Fruit fly (Drosophila melanogaster) whole organism, pupa: ENCODE data around the gene CG3592.

Experiments
- CG12605 ChIP-seq: fragments of 200-800 bp; sonication (Bioruptor generic); IDR thresholded peaks from 2 replicates; pipeline ENCODE4 v1.3.6; 2022; ENCODE audit warnings: missing biosample characterization, missing genetic modification characterization
- CG13204 ChIP-seq: fragments of 200-800 bp; sonication (Bioruptor generic); optimal IDR thresholded peaks from 2 replicates; lab custom pipeline; 2018; ENCODE audit warnings: missing biosample characterization, mild to moderate bottlenecking, missing genetic modification characterization, moderate library complexity
- CG14655 ChIP-seq: fragments of 200-800 bp; sonication (Bioruptor generic); optimal IDR thresholded peaks from 3 replicates; lab custom pipeline; 2017; ENCODE audit warnings: mild to moderate bottlenecking, missing biosample characterization, missing genetic modification reagents, missing genetic modification characterization
- CG17806 ChIP-seq: fragments of 200-800 bp; sonication (Bioruptor generic); optimal IDR thresholded peaks from 2 replicates; lab custom pipeline; 2018; ENCODE audit warnings: missing biosample characterization, mild to moderate bottlenecking, missing genetic modification characterization, moderate library complexity
- CG32121 ChIP-seq: fragments of 200-800 bp; sonication (Bioruptor generic); IDR thresholded peaks from 2 replicates; pipeline ENCODE4 v1.3.6; 2022; ENCODE audit warnings: missing biosample characterization, missing genetic modification characterization
- CG8159 ChIP-seq: fragments of 200-800 bp; sonication (Bioruptor generic); optimal IDR thresholded peaks from 3 replicates; lab custom pipeline; 2018; ENCODE audit warnings: missing biosample characterization, mild to moderate bottlenecking, missing genetic modification characterization, moderate library complexity
- CG8301 ChIP-seq: fragments of 200-800 bp; sonication (Bioruptor generic); optimal IDR thresholded peaks from 2 replicates; lab custom pipeline; 2018; ENCODE audit warnings: missing biosample characterization, mild to moderate bottlenecking, missing genetic modification characterization
- Ets98B ChIP-seq: fragments of 200-800 bp; sonication (Bioruptor generic); IDR thresholded peaks from 2 replicates; pipeline ENCODE4 v1.3.6; 2022; ENCODE audit warnings: missing biosample characterization, missing genetic modification characterization
- Pif1A ChIP-seq: fragments of 200-800 bp; sonication (Bioruptor generic); optimal IDR thresholded peaks from 3 replicates; lab custom pipeline; 2016; ENCODE audit warnings: missing biosample characterization, missing genetic modification characterization
- Pif1B ChIP-seq: fragments of 200-800 bp; sonication (Bioruptor generic); optimal IDR thresholded peaks from 3 replicates; lab custom pipeline; 2016; ENCODE audit warnings: missing biosample characterization, missing genetic modification characterization
- fd96Ca ChIP-seq: fragments of 200-800 bp; sonication (Bioruptor generic); IDR thresholded peaks from 3 replicates; pipeline ENCODE4 v1.3.6; 2022; ENCODE audit warnings: missing biosample characterization, missing genetic modification characterization

DNA sequence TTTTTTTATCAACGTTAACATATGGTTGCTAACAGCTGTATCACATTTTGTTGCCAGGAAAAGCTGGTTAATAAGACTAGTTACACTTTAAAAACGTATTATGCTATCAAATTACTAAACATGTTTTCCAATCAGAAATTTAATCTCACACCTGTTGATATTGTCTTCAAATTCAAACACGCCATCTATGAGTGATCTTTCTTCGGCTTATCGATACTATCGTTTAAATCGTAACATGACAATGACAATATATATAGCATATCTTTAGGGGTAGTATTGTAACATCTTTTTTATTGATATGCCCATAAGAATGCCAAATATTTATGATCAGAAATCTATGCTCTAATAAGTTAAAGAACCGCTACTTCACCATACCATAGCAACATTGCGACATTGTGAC lies 14.2 kb downstream of the CG3592 start:
- no peak for TF ChIP-seq CG13204
- no peak for TF ChIP-seq CG12605
- TF ChIP-seq CG17806 (tag; lab: Kevin White, UChicago) = no peak
- TF ChIP-seq CG14655 (GFP tag; lab: Kevin White, UChicago) = no peak
- no peak for TF ChIP-seq CG32121
- no peak for TF ChIP-seq fd96Ca (GFP tag; lab: Robert Waterston, UW)
- no peak for TF ChIP-seq Pif1A (GFP tag; lab: Kevin White, UChicago)
- no peak for TF ChIP-seq Pif1B (GFP tag; lab: Kevin White, UChicago)
- no peak for TF ChIP-seq CG8159
- no peak for TF ChIP-seq Ets98B (GFP tag; lab: Robert Waterston, UW)
- TF ChIP-seq CG8301 = no peak
